Worm (Caenorhabditis elegans): ENCODE results near the gene Y61A9LA.1.
A peak's percentile ranks its signal among the peaks of the same experiment; 100 is the strongest.

Y61A9LA.1 gene

DNA sequence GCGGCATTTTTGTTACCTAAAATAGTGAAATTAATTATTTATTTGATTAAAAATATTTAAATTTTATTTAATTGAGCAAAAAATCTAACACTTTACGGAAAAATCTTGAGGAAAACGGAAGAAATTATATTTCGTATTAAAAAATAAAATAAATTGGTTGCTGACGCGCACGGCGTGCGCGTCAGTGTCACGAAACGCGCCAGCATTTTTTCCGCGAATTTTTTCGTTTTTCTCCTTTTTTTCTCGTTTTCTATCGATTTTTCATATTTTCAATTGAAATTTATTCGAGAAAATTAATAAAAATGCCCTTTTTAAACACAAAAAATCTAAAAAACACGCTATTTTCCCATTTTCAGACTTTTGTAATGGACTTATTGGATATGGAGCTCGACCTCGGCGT, 30.7 kb downstream of the Y61A9LA.1 start, which contains the start of the genes Y61A9LA.10 and F54D11.4 (continued):
- no peak for TF ChIP-seq ceh-8 (GFP tag; optimal IDR thresholded peaks at IDR 0.05)
- TF ChIP-seq rnt-1 (tag; optimal IDR thresholded peaks at IDR 0.05) = no peak
- no peak for TF ChIP-seq alr-1 (tag; optimal IDR thresholded peaks at IDR 0.05; ENCODE audit: borderline replicate concordance)
- peak; percentile 15 for TF ChIP-seq hpl-2 (GFP tag; optimal IDR thresholded peaks at IDR 0.05)
- peak; percentile 55 to 63 for TF ChIP-seq efl-1 (optimal IDR thresholded peaks at IDR 0.05)
- TF ChIP-seq efl-1 (GFP tag; optimal IDR thresholded peaks at IDR 0.05 in 1 of 2) = peak; percentile 66 to 94
- TF ChIP-seq snpc-4 (tag; optimal IDR thresholded peaks at IDR 0.05) = peak; percentile 13
- TF ChIP-seq snu-23 (GFP tag; optimal IDR thresholded peaks at IDR 0.05) = peak; percentile 63
- peak; percentile 79 for TF ChIP-seq nhr-85 (tag)
- TF ChIP-seq mdl-1 (tag; optimal IDR thresholded peaks at IDR 0.05) = no peak
- TF ChIP-seq fkh-4 (tag; optimal IDR thresholded peaks at IDR 0.05; ENCODE audit: borderline replicate concordance) = no peak

DNA sequence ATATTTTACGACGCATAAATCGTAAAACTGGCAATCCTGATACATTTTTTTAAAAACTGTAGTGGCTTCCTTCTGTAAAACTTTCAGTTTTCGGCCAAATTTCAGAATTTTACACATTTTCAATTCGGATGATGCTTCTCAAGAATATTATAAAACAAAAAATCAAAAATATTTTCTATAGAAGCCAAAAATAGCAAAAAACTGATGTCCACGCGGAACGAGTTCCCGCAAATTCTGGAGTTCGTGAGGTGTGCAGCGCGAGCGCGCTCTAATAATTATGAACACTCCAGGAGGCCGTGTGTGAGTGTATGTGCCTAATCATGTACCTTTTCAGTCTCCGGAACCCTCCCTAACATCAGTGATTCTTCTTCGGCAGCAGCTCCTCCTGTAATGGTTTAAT, 32.2 kb downstream of the Y61A9LA.1 start, which contains the start of gene sumv-2:
TSS of gene sumv-2 (plus strand) at position 301 of the 400 bp plus-strand sequence.
- TF ChIP-seq fos-1 (tag; optimal IDR thresholded peaks at IDR 0.05) = no peak
- peak; percentile 5 for TF ChIP-seq nhr-85 (tag)

DNA sequence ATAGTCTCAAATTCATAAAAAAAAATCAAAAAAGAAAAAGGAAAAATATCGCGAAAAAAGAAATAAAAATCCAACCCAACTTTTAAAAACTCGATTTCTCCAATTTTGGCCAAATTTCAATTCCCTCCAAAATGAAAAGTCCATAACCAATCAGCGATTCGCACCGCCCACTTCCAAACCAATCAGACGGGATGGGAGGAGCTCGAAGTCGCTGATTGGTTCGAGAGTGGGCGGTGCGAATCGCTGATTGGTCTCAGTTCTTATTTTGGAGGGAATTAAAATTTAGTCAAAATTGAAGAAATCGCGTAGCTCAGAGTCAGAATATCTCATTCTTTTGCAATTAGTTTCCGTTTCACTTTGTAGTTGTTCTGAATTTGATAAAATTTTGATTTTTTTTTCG, 38.4 kb downstream of the Y61A9LA.1 start:
- TF ChIP-seq efl-1 (optimal IDR thresholded peaks at IDR 0.05) (no peak), efl-1 (GFP tag; optimal IDR thresholded peaks at IDR 0.05 in 1 of 2) (peak; percentile 14 to 24), nhr-90 (tag; optimal IDR thresholded peaks at IDR 0.05; ENCODE audit: poor library complexity) (no peak)

DNA sequence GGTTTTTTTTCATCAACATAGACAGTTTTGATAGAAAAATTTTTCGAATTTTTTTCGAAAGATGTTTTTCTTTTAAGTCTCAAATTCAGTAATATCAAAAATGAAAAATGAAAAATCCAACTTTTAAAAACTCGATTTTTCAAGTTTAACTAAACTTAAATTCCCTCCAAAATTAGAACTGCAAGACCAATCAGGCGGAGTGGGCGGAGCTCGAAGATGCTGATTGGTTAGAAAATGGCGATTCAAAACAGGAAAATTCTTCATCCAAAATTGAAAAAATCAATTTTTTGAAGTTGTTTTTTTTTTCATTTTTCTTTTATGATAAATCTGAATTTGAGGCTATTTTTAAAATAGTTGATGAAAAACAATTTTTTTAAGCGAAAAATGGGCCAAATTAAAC, 39.6 kb downstream of the Y61A9LA.1 start:
- TF ChIP-seq dpl-1 (GFP tag; optimal IDR thresholded peaks at IDR 0.05) (peak in 1 of 3 experiments; percentile 18), nhr-77 (tag; optimal IDR thresholded peaks at IDR 0.05) (no peak), efl-1 (optimal IDR thresholded peaks at IDR 0.05) (peak in 1 of 2 experiments; percentile 15), efl-1 (GFP tag; optimal IDR thresholded peaks at IDR 0.05 in 1 of 2) (peak in 1 of 2 experiments; percentile 27), C04F5.9 (tag; optimal IDR thresholded peaks at IDR 0.05) (no peak), sup-37 (GFP tag; optimal IDR thresholded peaks at IDR 0.05) (no peak), ceh-82 (tag; optimal IDR thresholded peaks at IDR 0.05) (no peak)

DNA sequence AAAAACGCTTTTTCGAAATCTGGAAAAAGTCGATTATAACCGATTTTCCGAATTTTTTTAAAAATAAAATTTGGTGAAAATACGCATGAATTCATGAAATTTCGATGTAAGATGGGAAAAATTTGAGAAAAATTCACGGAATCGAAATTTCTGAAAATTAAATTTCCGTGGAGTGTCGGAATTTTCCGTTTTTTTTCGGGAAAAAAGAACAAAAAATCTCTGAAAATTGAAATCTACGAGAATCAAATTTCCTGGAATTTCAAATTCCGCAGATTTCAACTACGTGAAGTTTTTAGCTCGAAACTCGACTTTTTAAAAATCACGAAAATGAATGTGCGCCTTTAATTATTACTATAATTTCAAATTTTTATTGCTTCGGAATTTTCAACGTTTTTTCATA, 41.2 kb downstream of the Y61A9LA.1 start:
- peak; percentile 54 for TF ChIP-seq fkh-10 (GFP tag; optimal IDR thresholded peaks at IDR 0.05)
- no peak for TF ChIP-seq dpl-1 (GFP tag; optimal IDR thresholded peaks at IDR 0.05)

DNA sequence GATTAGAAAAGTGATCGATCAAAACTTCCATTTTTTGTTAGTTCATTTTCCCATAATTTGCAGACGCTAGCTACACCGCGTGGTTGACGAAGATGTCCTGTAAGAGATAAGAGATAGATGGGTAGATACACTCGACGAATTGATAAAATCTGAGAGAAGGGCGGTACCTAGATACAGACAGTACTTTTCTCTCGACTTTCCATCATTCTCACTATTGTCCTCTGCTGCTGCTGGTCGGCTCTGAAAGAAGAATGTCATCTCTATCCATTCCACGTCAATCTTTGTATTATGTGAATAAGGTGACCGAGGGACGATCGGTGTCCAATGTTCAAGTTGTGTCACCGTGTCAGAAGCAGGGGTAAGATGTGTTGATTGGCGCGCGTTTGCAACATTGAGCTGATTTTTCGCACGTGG, 43.4 kb downstream of the Y61A9LA.1 start, which contains the start of gene pmt-2:
TSS of gene pmt-2 (plus strand) at position 64 of the 414 bp plus-strand sequence.
- TF ChIP-seq sptf-1 (tag; optimal IDR thresholded peaks at IDR 0.05) (no peak), zag-1 (tag; optimal IDR thresholded peaks at IDR 0.05) (no peak), sup-37 (GFP tag; optimal IDR thresholded peaks at IDR 0.05) (no peak), ets-5 (GFP tag; IDR thresholded peaks at IDR 0.05) (no peak), unc-30 (tag; optimal IDR thresholded peaks at IDR 0.05) (no peak), egl-13 (tag; optimal IDR thresholded peaks at IDR 0.05) (no peak), lin-13 (GFP tag; optimal IDR thresholded peaks at IDR 0.05) (no peak), nhr-47 (tag; optimal IDR thresholded peaks at IDR 0.05) (peak; percentile 31), pag-3 (tag; optimal IDR thresholded peaks at IDR 0.05; ENCODE audit: borderline replicate concordance, insufficient read depth) (no peak), Y116A8C.19 (tag; optimal IDR thresholded peaks at IDR 0.05; ENCODE audit: borderline replicate concordance) (no peak), rnt-1 (tag; optimal IDR thresholded peaks at IDR 0.05) (peak; percentile 1), pax-3 (tag; optimal IDR thresholded peaks at IDR 0.05) (no peak), nhr-90 (tag; optimal IDR thresholded peaks at IDR 0.05; ENCODE audit: poor library complexity) (peak; percentile 37), elt-3 (tag; optimal IDR thresholded peaks at IDR 0.05) (peak; percentile 9 to 77 (median 52)), zip-4 (GFP tag; optimal IDR thresholded peaks at IDR 0.05) (no peak), mef-2 (tag; optimal IDR thresholded peaks at IDR 0.05) (no peak), F16B12.6 (tag; optimal IDR thresholded peaks at IDR 0.05) (no peak), unc-86 (tag; optimal IDR thresholded peaks at IDR 0.05) (no peak), unc-62 (GFP tag; optimal IDR thresholded peaks at IDR 0.05) (no peak), unc-130 (tag; optimal IDR thresholded peaks at IDR 0.05) (no peak), jun-1 (tag; optimal IDR thresholded peaks at IDR 0.05) (no peak), vab-15 (tag; optimal IDR thresholded peaks at IDR 0.05) (no peak), egl-27 (tag; optimal IDR thresholded peaks at IDR 0.05) (no peak), ztf-11 (tag; optimal IDR thresholded peaks at IDR 0.05) (no peak), hpl-2 (GFP tag; optimal IDR thresholded peaks at IDR 0.05) (no peak), efl-1 (optimal IDR thresholded peaks at IDR 0.05) (no peak), efl-1 (GFP tag; optimal IDR thresholded peaks at IDR 0.05 in 1 of 2) (no peak), nhr-85 (tag) (peak; percentile 95), nhr-20 (tag; optimal IDR thresholded peaks at IDR 0.05) (peak; percentile 67)
